Worm (Caenorhabditis elegans): ENCODE results near the gene pygl-1.

DNA sequence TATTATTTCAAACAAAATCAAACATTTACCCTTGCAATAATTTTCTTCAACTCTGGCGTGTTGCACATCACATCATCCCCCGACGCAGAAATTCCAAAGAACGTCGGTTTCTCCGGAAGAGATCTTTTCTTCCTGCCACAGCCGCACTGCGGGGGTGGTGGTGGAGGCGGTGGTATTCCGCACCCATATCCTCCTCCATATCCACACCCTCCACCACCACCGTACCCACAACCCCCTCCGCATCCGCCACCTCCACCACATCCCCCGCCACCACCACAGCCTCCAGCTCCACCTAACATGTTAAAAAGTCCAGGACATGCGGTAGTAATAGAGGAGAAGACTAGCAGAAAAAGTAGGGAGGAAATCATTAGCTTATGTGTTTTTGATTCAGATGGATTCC, 24.0 kb upstream of the pygl-1 start, which contains the start of gene grl-29:
- TF ChIP-seq unc-39 (tag; optimal IDR thresholded peaks at IDR 0.05) = no peak
- no peak for TF ChIP-seq unc-62 (GFP tag; optimal IDR thresholded peaks at IDR 0.05)
- TF ChIP-seq nhr-2 (tag; optimal IDR thresholded peaks at IDR 0.05) = no peak
